Worm (Caenorhabditis elegans): ENCODE measurements around the gene mtrr-1.

DNA sequence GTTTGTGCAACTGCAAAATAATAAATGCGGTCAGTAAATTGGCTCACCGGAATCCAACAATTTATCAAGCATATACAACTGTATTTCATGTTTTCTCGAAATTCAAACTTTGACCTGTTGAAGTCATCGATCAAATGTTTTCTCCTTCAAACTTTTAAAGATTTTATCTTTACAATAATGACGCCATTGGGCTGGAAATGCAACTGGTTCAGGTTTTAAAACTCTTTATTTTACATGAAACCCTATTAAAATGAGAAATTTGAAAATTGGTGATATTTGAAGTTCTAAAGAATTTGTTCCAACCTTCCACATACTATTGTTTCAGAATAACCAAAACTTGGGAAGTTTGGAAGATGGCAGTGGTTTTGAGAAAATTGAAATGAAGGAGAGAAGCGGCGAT lies 48.8 kb upstream of the mtrr-1 start:
- TF ChIP-seq ama-1 (optimal IDR thresholded peaks at IDR 0.05), result no peak
- TF ChIP-seq ceh-13 (GFP tag; optimal IDR thresholded peaks at IDR 0.05), result no peak

Measured in whole organism, early embryonic.